Fruit fly (Drosophila melanogaster): Measurements from ENCODE around the gene kipf.
A peak's percentile ranks its signal among the peaks of the same experiment; 100 is the strongest.

kipf gene

DNA sequence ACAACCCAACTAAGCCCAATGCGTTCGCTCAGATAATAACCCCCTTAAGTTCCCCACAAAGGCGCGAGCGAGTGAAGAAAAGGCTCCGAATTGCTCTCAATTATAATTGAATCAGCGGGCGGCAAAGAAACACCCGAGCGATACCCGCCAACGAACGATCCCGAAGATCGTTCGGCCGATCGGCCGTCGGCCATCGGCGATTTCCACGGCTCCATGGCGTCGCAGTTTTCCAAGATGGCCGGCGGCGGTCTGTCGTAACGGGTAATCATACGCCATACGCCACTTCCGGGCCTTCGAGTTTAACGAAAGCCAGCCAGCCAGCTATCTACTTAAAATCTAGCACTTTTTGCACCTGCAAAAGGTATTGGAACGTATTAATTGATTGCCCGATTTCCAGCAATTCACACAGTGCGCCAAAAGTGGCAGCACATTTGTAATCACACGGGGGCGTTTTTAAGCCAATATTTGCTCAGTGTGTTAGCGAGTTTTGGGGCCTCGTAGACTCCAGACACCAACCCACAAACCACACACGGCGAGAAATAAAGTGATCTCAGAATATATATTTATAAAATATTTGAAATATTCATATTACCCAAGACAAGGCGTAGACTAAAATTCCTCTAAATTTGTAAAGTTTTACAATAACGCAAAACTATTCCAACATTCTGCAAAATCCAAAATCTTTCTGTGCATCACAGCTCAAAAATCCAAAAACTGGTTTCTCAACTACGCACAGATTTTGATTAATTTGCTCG lies 21.2 kb upstream of the kipf start (continued):
- TF ChIP-seq CG3032 (tag; optimal IDR thresholded peaks at IDR 0.05) (peak; percentile 46), salr (GFP tag; optimal IDR thresholded peaks at IDR 0.05) (no peak), Smox (GFP tag; optimal IDR thresholded peaks at IDR 0.05) (no peak), CG10669 (GFP tag; optimal IDR thresholded peaks at IDR 0.05) (no peak), CG6792 (GFP tag; optimal IDR thresholded peaks at IDR 0.05) (no peak), CG11902 (GFP tag; optimal IDR thresholded peaks at IDR 0.05) (no peak), CG9139 (GFP tag; optimal IDR thresholded peaks at IDR 0.05) (peak; percentile 7), CG6163 (GFP tag; IDR thresholded peaks at IDR 0.05) (peak; percentile 72), Sox15 (GFP tag; optimal IDR thresholded peaks at IDR 0.05) (no peak), CG4318 (GFP tag; optimal IDR thresholded peaks at IDR 0.05) (peak; percentile 22), Eip75B (GFP tag; optimal IDR thresholded peaks at IDR 0.05) (peak; percentile 9), Sox102F (GFP tag; optimal IDR thresholded peaks at IDR 0.05) (no peak), topi (GFP tag; optimal IDR thresholded peaks at IDR 0.05) (no peak), Hr39 (GFP tag; optimal IDR thresholded peaks at IDR 0.05) (no peak), CG31627 (GFP tag; optimal IDR thresholded peaks at IDR 0.05) (no peak), CG8119 (GFP tag; IDR thresholded peaks at IDR 0.05) (peak; percentile 81), vri (GFP tag; optimal IDR thresholded peaks at IDR 0.05) (no peak), Eip93F (GFP tag; optimal IDR thresholded peaks at IDR 0.05) (no peak), CG32006 (GFP tag; optimal IDR thresholded peaks at IDR 0.05) (peak; percentile 77), Eip78C (GFP tag) (peak; percentile 71), Blimp-1 (GFP tag; optimal IDR thresholded peaks at IDR 0.05) (no peak), Lpt (GFP tag; optimal IDR thresholded peaks at IDR 0.05) (peak; percentile 68), Gug (GFP tag; IDR thresholded peaks at IDR 0.05) (peak; percentile 45; the same call in 1 of the 2 replicates), acj6 (GFP tag; optimal IDR thresholded peaks at IDR 0.05) (peak; percentile 38), CG11294 (GFP tag; IDR thresholded peaks at IDR 0.05) (peak; percentile 49; the same call in 1 of the 2 replicates), ss (GFP tag; optimal IDR thresholded peaks at IDR 0.05) (peak; percentile 4 to 71), cyc (GFP tag; optimal IDR thresholded peaks at IDR 0.05) (no peak), eg (GFP tag; IDR thresholded peaks at IDR 0.05) (peak; percentile 83)

DNA sequence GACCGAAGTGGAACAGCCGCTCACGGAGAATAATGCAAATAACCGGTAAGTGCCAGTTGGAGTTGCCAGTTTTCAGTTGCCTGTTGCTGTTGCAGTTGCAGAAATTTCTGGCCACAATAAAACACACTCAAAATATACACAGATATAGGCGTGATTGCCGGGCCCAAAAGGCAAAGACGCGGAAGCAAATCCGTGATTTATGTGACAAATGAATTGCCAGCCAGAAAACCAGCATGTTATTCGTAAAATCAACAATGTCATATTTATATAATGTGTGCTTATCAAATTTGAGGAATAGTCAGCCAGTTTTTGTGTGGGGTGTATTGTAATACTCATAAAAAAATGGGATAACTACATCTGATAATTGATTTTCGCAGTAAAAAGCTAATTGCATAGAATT lies 19.1 kb upstream of the kipf start:
- no peak for TF ChIP-seq CG34406 (GFP tag; optimal IDR thresholded peaks at IDR 0.05)
- TF ChIP-seq acj6 (GFP tag; optimal IDR thresholded peaks at IDR 0.05): no peak
- TF ChIP-seq Met (GFP tag; optimal IDR thresholded peaks at IDR 0.05): no peak
- no peak for TF ChIP-seq Sox102F (GFP tag; optimal IDR thresholded peaks at IDR 0.05)
- TF ChIP-seq OdsH (GFP tag; optimal IDR thresholded peaks at IDR 0.05): no peak
- TF ChIP-seq fd59A (GFP tag; optimal IDR thresholded peaks at IDR 0.05): no peak
- no peak for TF ChIP-seq Lpt (GFP tag; optimal IDR thresholded peaks at IDR 0.05)
- TF ChIP-seq CG6854 (GFP tag; optimal IDR thresholded peaks at IDR 0.05): no peak
- TF ChIP-seq fd85E (GFP tag; optimal IDR thresholded peaks at IDR 0.05): no peak
- TF ChIP-seq ss (GFP tag; optimal IDR thresholded peaks at IDR 0.05): no peak
- TF ChIP-seq CG3032 (tag; optimal IDR thresholded peaks at IDR 0.05): no peak
- no peak for TF ChIP-seq CG16779 (tag; optimal IDR thresholded peaks at IDR 0.05)
- no peak for TF ChIP-seq net (GFP tag; optimal IDR thresholded peaks at IDR 0.05)
- no peak for TF ChIP-seq CG7368 (GFP tag; optimal IDR thresholded peaks at IDR 0.05)
- TF ChIP-seq CG6808 (GFP tag; optimal IDR thresholded peaks at IDR 0.05): no peak
- no peak for TF ChIP-seq lz (GFP tag; optimal IDR thresholded peaks at IDR 0.05)
- peak in 1 of 2 experiments; percentile 38 for TF ChIP-seq salr (GFP tag; optimal IDR thresholded peaks at IDR 0.05)
- TF ChIP-seq Hr38 (GFP tag; optimal IDR thresholded peaks at IDR 0.05): no peak
- TF ChIP-seq CG1621 (tag; optimal IDR thresholded peaks at IDR 0.05): peak; percentile 37
- TF ChIP-seq CG6276 (GFP tag; optimal IDR thresholded peaks at IDR 0.05): peak; percentile 8
- TF ChIP-seq achi (GFP tag; optimal IDR thresholded peaks at IDR 0.05): peak; percentile 0
- no peak for TF ChIP-seq Sox15 (GFP tag; optimal IDR thresholded peaks at IDR 0.05)
- no peak for TF ChIP-seq fkh (GFP tag; optimal IDR thresholded peaks at IDR 0.05)
- no peak for TF ChIP-seq topi (GFP tag; optimal IDR thresholded peaks at IDR 0.05)
- peak; percentile 12 for TF ChIP-seq Hr4 (GFP tag; optimal IDR thresholded peaks at IDR 0.05)
- TF ChIP-seq CG11902 (GFP tag; optimal IDR thresholded peaks at IDR 0.05): no peak
- TF ChIP-seq CG10631 (GFP tag; optimal IDR thresholded peaks at IDR 0.05): no peak
- TF ChIP-seq Ets96B (tag; optimal IDR thresholded peaks at IDR 0.05): no peak
- no peak for TF ChIP-seq CG8319 (GFP tag; optimal IDR thresholded peaks at IDR 0.05)
- peak; percentile 33 for TF ChIP-seq Eip75B (GFP tag; optimal IDR thresholded peaks at IDR 0.05)
- TF ChIP-seq Eip93F (GFP tag; optimal IDR thresholded peaks at IDR 0.05): no peak
- TF ChIP-seq esn (GFP tag; optimal IDR thresholded peaks at IDR 0.05): no peak

All from whole organism, prepupa.